Worm (Caenorhabditis elegans) whole organism, early embryonic: ENCODE measurements around the gene C25E10.17.

Experiments
- B0310.2 ChIP-seq: sonication (generic microtip); optimal IDR thresholded peaks from 2 replicates; lab custom pipeline; 2016; ENCODE audit warnings: mild to moderate bottlenecking, missing genetic modification characterization, missing compliant biosample characterization
- F13C5.2 ChIP-seq: sonication (generic microtip); optimal IDR thresholded peaks from 2 replicates; lab custom pipeline; 2017; ENCODE audit warnings: mild to moderate bottlenecking, missing genetic modification characterization, inconsistent platforms, missing compliant biosample characterization
- aly-1 ChIP-seq: sonication (generic microtip); optimal IDR thresholded peaks from 2 replicates; lab custom pipeline; 2016; ENCODE audit warnings: missing genetic modification characterization, missing compliant biosample characterization
- ama-1 ChIP-seq: fragments of 150-350 bp; optimal IDR thresholded peaks from 2 replicates; lab custom pipeline; 2014
- ceh-13 ChIP-seq: fragments of 200-800 bp; sonication (Bioruptor generic); optimal IDR thresholded peaks from 2 replicates; lab custom pipeline; 2018; ENCODE audit warnings: mild to moderate bottlenecking, missing genetic modification characterization, missing compliant biosample characterization
- ceh-36 ChIP-seq: sonication (generic microtip); optimal IDR thresholded peaks from 2 replicates; lab custom pipeline; 2016; ENCODE audit warnings: missing genetic modification characterization, inconsistent platforms, missing compliant biosample characterization
- ets-7 ChIP-seq: sonication (generic microtip); optimal IDR thresholded peaks from 2 replicates; lab custom pipeline; 2016; ENCODE audit warnings: missing genotype, missing genetic modification characterization, missing compliant biosample characterization
- flt-1 ChIP-seq: fragments of 200-800 bp; sonication (Bioruptor generic); IDR thresholded peaks from 2 replicates; pipeline ENCODE4 v1.3.6; 2022; ENCODE audit warnings: missing genetic modification characterization, missing compliant biosample characterization
- hmbx-1 ChIP-seq: sonication (generic microtip); optimal IDR thresholded peaks from 2 replicates; lab custom pipeline; 2016; ENCODE audit warnings: mild to moderate bottlenecking, missing genetic modification characterization, missing compliant biosample characterization
- hmg-4 ChIP-seq: fragments of 200-800 bp; sonication (Bioruptor generic); optimal IDR thresholded peaks from 2 replicates; lab custom pipeline; 2018; ENCODE audit warnings: mild to moderate bottlenecking, missing genetic modification characterization, missing compliant biosample characterization
- hnd-1 ChIP-seq: sonication (generic microtip); optimal IDR thresholded peaks from 2 replicates; lab custom pipeline; 2016; ENCODE audit warnings: missing genetic modification characterization, missing compliant biosample characterization
- pes-1 ChIP-seq: fragments of 200-800 bp; sonication (Bioruptor generic); IDR thresholded peaks from 2 replicates; pipeline ENCODE4 v1.3.6; 2022; ENCODE audit warnings: missing genetic modification reagents, missing genetic modification characterization, missing compliant biosample characterization
- scrt-1 ChIP-seq: fragments of 200-800 bp; sonication (Bioruptor generic); IDR thresholded peaks from 2 replicates; pipeline ENCODE4 v1.3.6; 2022; ENCODE audit warnings: missing genetic modification characterization, missing compliant biosample characterization
- sea-1 ChIP-seq: fragments of 200-800 bp; sonication (Bioruptor generic); conservative IDR thresholded peaks from 2 replicates; pipeline ENCODE4 v1.3.6; 2022; ENCODE audit warnings: missing genetic modification characterization, missing compliant biosample characterization
- tbx-11 ChIP-seq: fragments of 200-800 bp; sonication (Bioruptor generic); IDR thresholded peaks from 2 replicates; pipeline ENCODE4 v1.3.6; 2022; ENCODE audit warnings: missing genetic modification characterization, missing compliant biosample characterization
- tbx-37 ChIP-seq: fragments of 200-800 bp; sonication (Bioruptor generic); conservative IDR thresholded peaks from 2 replicates; pipeline ENCODE4 v1.3.6; 2022; ENCODE audit warnings: missing genetic modification reagents, missing genetic modification characterization, missing compliant biosample characterization
- tra-4 ChIP-seq: sonication (generic microtip); optimal IDR thresholded peaks from 2 replicates; lab custom pipeline; 2017; ENCODE audit warnings: missing genetic modification characterization, missing compliant biosample characterization

C25E10.17 gene

ce11 chrV:9088758-9089157 is 41.4 kb upstream of the C25E10.17 start:
- TF ChIP-seq tbx-37 (GFP tag; lab: Robert Waterston, UW) (no peak), tbx-11 (peak; percentile 27; the same call in 1 of the 2 replicates), sea-1 (GFP tag; lab: Robert Waterston, UW) (peak; percentile 95), flt-1 (GFP tag; lab: Robert Waterston, UW) (no peak; the same call in 1 of the 2 replicates), F13C5.2 (tag; lab: Kevin White, UChicago) (no peak), ama-1 (lab: Kevin White, UChicago) (peak; percentile 94), hmg-4 (GFP tag; lab: Kevin White, UChicago) (no peak), hnd-1 (peak; percentile 54), scrt-1 (GFP tag; lab: Robert Waterston, UW) (no peak), B0310.2 (no peak), aly-1 (tag; lab: Kevin White, UChicago) (no peak), tra-4 (tag; lab: Kevin White, UChicago) (no peak), pes-1 (GFP tag; lab: Robert Waterston, UW) (0 out of 2 replicates have a peak, but pooled peaks have one; percentile 39), ceh-36 (tag; lab: Kevin White, UChicago) (no peak), ceh-13 (GFP tag; lab: Kevin White, UChicago) (no peak), ets-7 (tag; lab: Kevin White, UChicago) (no peak), hmbx-1 (tag; lab: Kevin White, UChicago) (no peak)

- TF ChIP-seq sea-1 (GFP tag; lab: Robert Waterston, UW) (0 out of 2 replicates have a peak, but pooled peaks have one; percentile 60), pes-1 (GFP tag; lab: Robert Waterston, UW) (0 out of 2 replicates have a peak, but pooled peaks have one; percentile 47)
Observed at ce11 chrV:9086650-9087049, 39.2 kb upstream of the C25E10.17 start.

ce11 chrV:9085845-9086244 is 38.4 kb upstream of the C25E10.17 start:
- TF ChIP-seq ceh-36 (tag; lab: Kevin White, UChicago): no peak
- TF ChIP-seq hnd-1: no peak
- TF ChIP-seq flt-1 (GFP tag; lab: Robert Waterston, UW): no peak
- no peak for TF ChIP-seq sea-1 (GFP tag; lab: Robert Waterston, UW)
- TF ChIP-seq hmg-4 (GFP tag; lab: Kevin White, UChicago): no peak
- no peak for TF ChIP-seq aly-1 (tag; lab: Kevin White, UChicago)
- no peak for TF ChIP-seq F13C5.2 (tag; lab: Kevin White, UChicago)
- TF ChIP-seq tbx-37 (GFP tag; lab: Robert Waterston, UW): no peak
- no peak for TF ChIP-seq scrt-1 (GFP tag; lab: Robert Waterston, UW)
- no peak for TF ChIP-seq tbx-11
- TF ChIP-seq tra-4 (tag; lab: Kevin White, UChicago): no peak
- TF ChIP-seq hmbx-1 (tag; lab: Kevin White, UChicago): no peak
- TF ChIP-seq B0310.2: no peak
- TF ChIP-seq ceh-13 (GFP tag; lab: Kevin White, UChicago): no peak
- no peak for TF ChIP-seq ama-1 (lab: Kevin White, UChicago)
- no peak for TF ChIP-seq pes-1 (GFP tag; lab: Robert Waterston, UW)
- no peak for TF ChIP-seq ets-7 (tag; lab: Kevin White, UChicago)

- TF ChIP-seq ceh-13 (GFP tag; lab: Kevin White, UChicago) (no peak), pes-1 (GFP tag; lab: Robert Waterston, UW) (no peak), sea-1 (GFP tag; lab: Robert Waterston, UW) (no peak)
Observed at ce11 chrV:9084252-9084651, 36.8 kb upstream of the C25E10.17 start.

- TF ChIP-seq ets-7 (tag; lab: Kevin White, UChicago) (no peak), tbx-37 (GFP tag; lab: Robert Waterston, UW) (no peak), B0310.2 (no peak)
Observed at ce11 chrV:9082350-9082749, 34.9 kb upstream of the C25E10.17 start.

ce11 chrV:9081410-9081809 is 34.0 kb upstream of the C25E10.17 start:
- TF ChIP-seq aly-1 (tag; lab: Kevin White, UChicago): no peak
- TF ChIP-seq tbx-11: no peak
- no peak for TF ChIP-seq ceh-13 (GFP tag; lab: Kevin White, UChicago)
- no peak for TF ChIP-seq F13C5.2 (tag; lab: Kevin White, UChicago)
- TF ChIP-seq sea-1 (GFP tag; lab: Robert Waterston, UW): no peak
- no peak for TF ChIP-seq ama-1 (lab: Kevin White, UChicago)
- TF ChIP-seq hmg-4 (GFP tag; lab: Kevin White, UChicago): no peak
- TF ChIP-seq pes-1 (GFP tag; lab: Robert Waterston, UW): no peak

- TF ChIP-seq ceh-36 (tag; lab: Kevin White, UChicago) (no peak), pes-1 (GFP tag; lab: Robert Waterston, UW) (no peak), scrt-1 (GFP tag; lab: Robert Waterston, UW) (no peak), B0310.2 (no peak), tra-4 (tag; lab: Kevin White, UChicago) (no peak), sea-1 (GFP tag; lab: Robert Waterston, UW) (no peak), hmg-4 (GFP tag; lab: Kevin White, UChicago) (no peak), tbx-11 (no peak)
Observed at ce11 chrV:9079965-9080432, 32.6 kb upstream of the C25E10.17 start.

- TF ChIP-seq tbx-11 (no peak), flt-1 (GFP tag; lab: Robert Waterston, UW) (no peak), pes-1 (GFP tag; lab: Robert Waterston, UW) (no peak), tbx-37 (GFP tag; lab: Robert Waterston, UW) (no peak), ets-7 (tag; lab: Kevin White, UChicago) (no peak), B0310.2 (no peak), tra-4 (tag; lab: Kevin White, UChicago) (no peak), hmbx-1 (tag; lab: Kevin White, UChicago) (no peak), scrt-1 (GFP tag; lab: Robert Waterston, UW) (no peak), hmg-4 (GFP tag; lab: Kevin White, UChicago) (no peak)
Observed at ce11 chrV:9078815-9079525, 31.6 kb upstream of the C25E10.17 start.
